Worm (Caenorhabditis elegans) whole organism, L4 larva: ENCODE results near the gene ttll-4.
A peak's percentile ranks its signal among the peaks of the same experiment; 100 is the strongest.

Source experiments
- D1046.2 ChIP-seq: fragments of 200-800 bp; sonication (Bioruptor generic); IDR thresholded peaks from 2 replicates; pipeline ENCODE4 v1.3.6; 2022; ENCODE audit warnings: missing genetic modification characterization, missing compliant biosample characterization
- F10B5.3 ChIP-seq: sonication (generic microtip); optimal IDR thresholded peaks from 2 replicates; lab custom pipeline; 2016; ENCODE audit warnings: mild to moderate bottlenecking, missing genetic modification characterization, missing compliant biosample characterization
- F37D6.2 ChIP-seq: sonication (generic microtip); optimal IDR thresholded peaks from 2 replicates; lab custom pipeline; 2016; ENCODE audit warnings: mild to moderate bottlenecking, missing genetic modification characterization, missing compliant biosample characterization
- F44E2.7 ChIP-seq: fragments of 200-800 bp; sonication (Bioruptor generic); IDR thresholded peaks from 2 replicates; pipeline ENCODE4 v2.1.2; 2022; ENCODE audit warnings: missing genetic modification characterization, missing compliant biosample characterization
- Y105C5A.15 ChIP-seq: fragments of 200-800 bp; sonication (Bioruptor generic); IDR thresholded peaks from 2 replicates; pipeline ENCODE4 v1.3.6; 2022; ENCODE audit warnings: missing genetic modification characterization, missing compliant biosample characterization
- Y75B8A.6 ChIP-seq: fragments of 200-800 bp; sonication (Bioruptor generic); IDR thresholded peaks from 2 replicates; pipeline ENCODE4 v1.3.6; 2022; ENCODE audit warnings: missing genetic modification reagents, missing genetic modification characterization, missing compliant biosample characterization
- aha-1 ChIP-seq: fragments of 150-350 bp; peaks from one replicate; lab custom pipeline; 2014; ENCODE audit warnings: missing biosample characterization, missing genetic modification characterization
- arid-1 ChIP-seq: fragments of 200-800 bp; sonication (Bioruptor generic); conservative IDR thresholded peaks from 2 replicates; pipeline ENCODE4 v1.3.6; 2022; ENCODE audit warnings: missing genetic modification reagents, missing genetic modification characterization, missing compliant biosample characterization
- ceh-28 ChIP-seq: fragments of 150-350 bp; optimal IDR thresholded peaks from 2 replicates; lab custom pipeline; 2014; ENCODE audit warnings: missing biosample characterization, missing genetic modification reagents, missing genetic modification characterization
- ces-1 ChIP-seq: fragments of 150-350 bp; sonication (generic microtip); optimal IDR thresholded peaks from 4 replicates; lab custom pipeline; 2014; ENCODE audit warnings: missing biosample characterization, missing genetic modification reagents, missing genetic modification characterization
- ctbp-1 ChIP-seq: fragments of 200-800 bp; sonication (Bioruptor generic); IDR thresholded peaks from 2 replicates; pipeline ENCODE4 v1.3.6; 2022; ENCODE audit warnings: missing genetic modification reagents, missing genetic modification characterization, missing compliant biosample characterization
- daf-16 ChIP-seq, 3 experiments: sonication (generic microtip); optimal IDR thresholded peaks; 2 replicates each; lab custom pipeline; 2016 to 2017; ENCODE audit warnings: missing genetic modification characterization in 3 of 3, missing genetic modification reagents in 3 of 3, mild to moderate bottlenecking in 2 of 3, missing compliant biosample characterization in 2 of 3, missing biosample characterization in 1 of 3, moderate library complexity in 1 of 3
- daf-19 ChIP-seq: fragments of 200-800 bp; sonication (Bioruptor generic); conservative IDR thresholded peaks from 2 replicates; pipeline ENCODE4 v1.3.6; 2022; ENCODE audit warnings: missing genetic modification characterization, missing compliant biosample characterization
- dmd-6 ChIP-seq: fragments of 200-800 bp; sonication (Bioruptor generic); IDR thresholded peaks from 2 replicates; pipeline ENCODE4 v1.3.6; 2022; ENCODE audit warnings: missing genetic modification reagents, missing genetic modification characterization, missing compliant biosample characterization
- dmd-8 ChIP-seq: fragments of 200-800 bp; sonication (Bioruptor generic); IDR thresholded peaks from 2 replicates; pipeline ENCODE4 v1.3.6; 2022; ENCODE audit warnings: missing genetic modification characterization, missing compliant biosample characterization
- dmd-9 ChIP-seq: fragments of 200-800 bp; sonication (Bioruptor generic); IDR thresholded peaks from 2 replicates; pipeline ENCODE4 v1.3.6; 2022; ENCODE audit warnings: missing genetic modification reagents, missing genetic modification characterization, missing compliant biosample characterization
- duxl-1 ChIP-seq: sonication (generic microtip); optimal IDR thresholded peaks from 2 replicates; lab custom pipeline; 2016; ENCODE audit warnings: mild to moderate bottlenecking, missing genetic modification characterization, moderate library complexity, missing compliant biosample characterization; ENCODE audit not compliant: poor library complexity
- egl-43 ChIP-seq: fragments of 200-800 bp; sonication (Bioruptor generic); IDR thresholded peaks from 2 replicates; pipeline ENCODE4 v1.3.6; 2022; ENCODE audit warnings: missing genetic modification reagents, missing genetic modification characterization, missing compliant biosample characterization
- fkh-10 ChIP-seq: fragments of 150-350 bp; optimal IDR thresholded peaks from 2 replicates; lab custom pipeline; 2014; ENCODE audit warnings: missing biosample characterization, missing genetic modification reagents, missing genetic modification characterization
- hlh-11 ChIP-seq: fragments of 200-800 bp; sonication (Bioruptor generic); optimal IDR thresholded peaks from 2 replicates; lab custom pipeline; 2018; ENCODE audit warnings: mild to moderate bottlenecking, missing genetic modification characterization, missing compliant biosample characterization
- hlh-30 ChIP-seq: sonication (generic microtip); optimal IDR thresholded peaks from 2 replicates; lab custom pipeline; 2017; ENCODE audit warnings: antibody characterized with exemption, mild to moderate bottlenecking, missing genetic modification characterization, missing compliant biosample characterization; ENCODE audit not compliant: insufficient read depth
- hmg-1.1 ChIP-seq: fragments of 200-800 bp; sonication (Bioruptor generic); IDR thresholded peaks from 2 replicates; pipeline ENCODE4 v1.3.6; 2022; ENCODE audit warnings: missing genetic modification reagents, missing genetic modification characterization, missing compliant biosample characterization
- lin-15B ChIP-seq: fragments of 150-350 bp; sonication (generic microtip); optimal IDR thresholded peaks from 3 replicates; lab custom pipeline; 2014; ENCODE audit warnings: missing biosample characterization, missing genetic modification characterization
- lsy-2 ChIP-seq, 2 experiments: fragments of 150-350 bp in 1 of 2; sonication (generic microtip) in 1 of 2; optimal IDR thresholded peaks; 2 replicates each; lab custom pipeline; 2014 to 2017; ENCODE audit warnings: missing biosample characterization in 2 of 2, missing genetic modification characterization in 2 of 2
- mdl-1 ChIP-seq, 2 experiments: fragments of 150-350 bp in 1 of 2; sonication (generic microtip) in 1 of 2; optimal IDR thresholded peaks; 2 replicates each; lab custom pipeline; 2014 to 2017; ENCODE audit warnings: missing biosample characterization in 2 of 2, missing genetic modification characterization in 2 of 2
- mdt-29 ChIP-seq: fragments of 200-800 bp; sonication (Bioruptor generic); IDR thresholded peaks from 2 replicates; pipeline ENCODE4 v1.3.6; 2022; ENCODE audit warnings: missing genetic modification reagents, missing genetic modification characterization, missing compliant biosample characterization
- mep-1 ChIP-seq: fragments of 150-350 bp; sonication (generic microtip); optimal IDR thresholded peaks from 3 replicates; lab custom pipeline; 2014; ENCODE audit warnings: missing biosample characterization, missing genetic modification characterization
- mes-2 ChIP-seq: sonication (generic microtip); optimal IDR thresholded peaks from 2 replicates; lab custom pipeline; 2016; ENCODE audit warnings: missing genotype, mild to moderate bottlenecking, missing genetic modification characterization, missing compliant biosample characterization; ENCODE audit not compliant: poor library complexity, severe bottlenecking
- mxl-3 ChIP-seq: fragments of 200-800 bp; sonication (Bioruptor generic); optimal IDR thresholded peaks from 2 replicates; lab custom pipeline; 2018; ENCODE audit warnings: mild to moderate bottlenecking, missing genetic modification characterization, missing compliant biosample characterization
- nhr-102 ChIP-seq: sonication (generic microtip); optimal IDR thresholded peaks from 2 replicates; lab custom pipeline; 2016; ENCODE audit warnings: mild to moderate bottlenecking, missing genetic modification characterization, moderate library complexity, missing compliant biosample characterization
- nhr-42 ChIP-seq: fragments of 200-800 bp; sonication (Bioruptor generic); IDR thresholded peaks from 2 replicates; pipeline ENCODE4 v1.3.6; 2022; ENCODE audit warnings: missing genetic modification characterization, missing compliant biosample characterization
- nhr-48 ChIP-seq: sonication (generic microtip); optimal IDR thresholded peaks from 2 replicates; lab custom pipeline; 2016; ENCODE audit warnings: mild to moderate bottlenecking, missing genetic modification characterization, missing compliant biosample characterization
- nhr-6 ChIP-seq: fragments of 150-350 bp; optimal IDR thresholded peaks from 2 replicates; lab custom pipeline; 2014; ENCODE audit warnings: missing biosample characterization, missing genetic modification characterization
- pha-4 ChIP-seq, 2 experiments: fragments of 150-350 bp in 1 of 2; fragments of 200-800 bp in 1 of 2; sonication (Bioruptor generic) in 1 of 2; IDR thresholded peaks in 1 of 2; optimal IDR thresholded peaks in 1 of 2; 2 replicates each; pipeline versions ENCODE4 v1.3.6 to Lab custom; 2014 to 2022; ENCODE audit warnings: missing genetic modification characterization in 2 of 2, missing genetic modification reagents in 2 of 2, missing biosample characterization in 1 of 2, missing compliant biosample characterization in 1 of 2
- php-3 ChIP-seq: fragments of 200-800 bp; sonication (Bioruptor generic); IDR thresholded peaks from 2 replicates; pipeline ENCODE4 v1.3.6; 2022; ENCODE audit warnings: missing genetic modification reagents, missing genetic modification characterization, missing compliant biosample characterization
- pqm-1 ChIP-seq: sonication (generic microtip); optimal IDR thresholded peaks from 2 replicates; lab custom pipeline; 2017; ENCODE audit warnings: missing biosample characterization, missing genetic modification characterization
- rbr-2 ChIP-seq: sonication (generic microtip); optimal IDR thresholded peaks from 2 replicates; lab custom pipeline; 2016; ENCODE audit warnings: missing genotype, missing genetic modification characterization, missing compliant biosample characterization
- set-16 ChIP-seq: fragments of 200-800 bp; sonication (Bioruptor generic); IDR thresholded peaks from 2 replicates; pipeline ENCODE4 v1.3.6; 2022; ENCODE audit warnings: missing genetic modification reagents, missing genetic modification characterization, missing compliant biosample characterization
- skn-1 ChIP-seq: fragments of 150-350 bp; optimal IDR thresholded peaks from 2 replicates; lab custom pipeline; 2014; ENCODE audit warnings: missing biosample characterization, missing genetic modification characterization
- tag-97 ChIP-seq: fragments of 200-800 bp; sonication (Bioruptor generic); IDR thresholded peaks from 2 replicates; pipeline ENCODE4 v1.3.6; 2022; ENCODE audit warnings: missing genetic modification characterization, missing compliant biosample characterization
- tra-1 ChIP-seq: fragments of 200-800 bp; sonication (Bioruptor generic); IDR thresholded peaks from 2 replicates; pipeline ENCODE4 v1.3.6; 2022; ENCODE audit warnings: missing genetic modification reagents, missing genetic modification characterization, missing compliant biosample characterization
- unc-130 ChIP-seq: sonication (generic microtip); optimal IDR thresholded peaks from 2 replicates; lab custom pipeline; 2016; ENCODE audit warnings: missing genetic modification reagents, missing genetic modification characterization, missing compliant biosample characterization
- unc-62 ChIP-seq, 3 experiments: fragments of 150-350 bp in 1 of 3; sonication (generic microtip); optimal IDR thresholded peaks in 2 of 3; peaks in 1 of 3; 1 replicate in 1 of 3; 2 replicates in 2 of 3; lab custom pipeline; 2014 to 2017; ENCODE audit warnings: missing biosample characterization in 3 of 3, missing genetic modification characterization in 3 of 3, missing genetic modification reagents in 3 of 3, missing genotype in 1 of 3
- zag-1 ChIP-seq: fragments of 150-350 bp; optimal IDR thresholded peaks from 2 replicates; lab custom pipeline; 2014; ENCODE audit warnings: missing biosample characterization, missing genetic modification characterization
- zfp-3 ChIP-seq: fragments of 200-800 bp; sonication (Bioruptor generic); conservative IDR thresholded peaks from 2 replicates; pipeline ENCODE4 v1.3.6; 2022; ENCODE audit warnings: missing genetic modification reagents, missing genetic modification characterization, missing compliant biosample characterization
- ztf-11 ChIP-seq: fragments of 150-350 bp; optimal IDR thresholded peaks from 2 replicates; lab custom pipeline; 2014; ENCODE audit warnings: missing biosample characterization, missing genetic modification characterization

ttll-4 gene

DNA sequence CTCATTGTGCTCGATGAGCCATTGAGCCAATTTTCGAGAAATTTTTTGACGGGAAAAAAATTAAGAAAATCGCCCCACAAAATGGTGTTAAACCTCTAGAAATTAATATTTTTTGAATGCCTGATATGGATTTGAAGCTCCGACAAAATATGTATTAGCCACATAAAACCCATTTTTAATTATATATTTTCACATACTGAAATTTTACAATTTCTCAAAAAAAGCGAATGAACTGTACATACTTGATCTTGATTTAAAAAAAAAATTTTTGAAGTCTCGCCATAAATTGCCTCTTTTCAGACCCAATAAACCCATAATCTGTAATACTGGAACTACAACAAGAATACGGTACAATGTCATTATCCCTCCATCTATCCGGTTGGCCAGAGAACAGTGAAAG is 28.5 kb downstream of the ttll-4 start, which contains the start of gene nac-3:
Gene nac-3 (plus strand): TSS at position 301 of the 400 bp plus-strand sequence.
- TF ChIP-seq set-16 (GFP tag; lab: Robert Waterston, UW) (no peak), zfp-3 (GFP tag; lab: Robert Waterston, UW) (0 out of 2 replicates have a peak, but pooled peaks have one; percentile 20)
- TF ChIP-seq, all 104 proteins: peak for 1

DNA sequence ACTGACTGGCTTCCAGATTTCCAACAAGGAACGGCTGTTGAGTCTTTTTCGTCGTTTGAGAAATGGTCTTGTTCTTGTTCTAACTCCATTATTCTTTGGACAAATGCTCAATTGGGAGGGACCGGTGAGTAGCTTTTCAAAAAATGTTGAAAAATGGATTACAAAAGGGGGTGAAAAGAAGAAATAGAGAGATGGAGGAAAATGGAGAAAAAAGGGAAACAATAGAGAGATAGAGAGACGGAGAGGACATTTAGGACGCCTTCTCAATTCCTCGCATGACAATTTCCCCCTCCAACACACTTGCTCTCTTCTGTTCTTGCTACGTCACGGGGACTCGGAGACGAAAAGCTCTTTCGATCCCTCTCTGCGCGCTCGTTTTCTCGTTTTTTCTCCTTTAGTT is 29.0 kb downstream of the ttll-4 start:
- TF ChIP-seq tag-97 (GFP tag; lab: Robert Waterston, UW) (no peak), mdl-1 (tag; optimal IDR thresholded peaks at IDR 0.05; lab: Kevin White, UChicago) (peak in 1 of 2 experiments; percentile 46), skn-1 (no peak), F10B5.3 (tag; lab: Kevin White, UChicago) (no peak), lin-15B (tag; lab: Kevin White, UChicago) (no peak), mxl-3 (GFP tag; lab: Kevin White, UChicago) (no peak), nhr-6 (tag; lab: Kevin White, UChicago) (no peak), D1046.2 (no peak), pha-4 (GFP tag; IDR thresholded peaks at IDR 0.05; lab: Robert Waterston, UW) (0 out of 2 replicates have a peak, but pooled peaks have one; percentile 26), pha-4 (tag; optimal IDR thresholded peaks at IDR 0.05; lab: Kevin White, UChicago) (no peak), Y105C5A.15 (GFP tag; lab: Robert Waterston, UW) (no peak), dmd-6 (GFP tag; lab: Robert Waterston, UW) (no peak), Y75B8A.6 (GFP tag; lab: Robert Waterston, UW) (no peak), F44E2.7 (GFP tag; lab: Robert Waterston, UW) (no peak), duxl-1 (no peak), nhr-42 (no peak), F37D6.2 (tag; lab: Kevin White, UChicago) (peak; percentile 22), hmg-1.1 (GFP tag; lab: Robert Waterston, UW) (peak; percentile 38; the same call in 1 of the 2 replicates), hlh-30 (tag; lab: Kevin White, UChicago) (peak; percentile 83), nhr-102 (tag; lab: Kevin White, UChicago) (no peak), mep-1 (peak; percentile 54), ceh-28 (tag; lab: Kevin White, UChicago) (no peak), dmd-8 (GFP tag; lab: Robert Waterston, UW) (no peak), pqm-1 (tag; lab: Kevin White, UChicago) (no peak), unc-62 (GFP tag; optimal IDR thresholded peaks at IDR 0.05 in 1 of 2; lab: Kevin White, UChicago) (peak in 1 of 2 experiments; percentile 96), unc-62 (tag; optimal IDR thresholded peaks at IDR 0.05; lab: Kevin White, UChicago) (no peak), set-16 (GFP tag; lab: Robert Waterston, UW) (0 out of 2 replicates have a peak, but pooled peaks have one; percentile 4), ctbp-1 (GFP tag; lab: Robert Waterston, UW) (peak; percentile 74), mes-2 (tag; lab: Kevin White, UChicago) (no peak), rbr-2 (tag; lab: Kevin White, UChicago) (peak; percentile 64), ces-1 (GFP tag; lab: Kevin White, UChicago) (peak; percentile 24), aha-1 (tag; lab: Kevin White, UChicago) (peak; percentile 61), zag-1 (tag; lab: Kevin White, UChicago) (no peak), nhr-48 (tag; lab: Kevin White, UChicago) (peak; percentile 8), unc-130 (GFP tag; lab: Kevin White, UChicago) (no peak), fkh-10 (GFP tag; lab: Kevin White, UChicago) (peak; percentile 56), lsy-2 (tag; optimal IDR thresholded peaks at IDR 0.05; lab: Kevin White, UChicago) (peak; percentile 24 to 73), mdt-29 (GFP tag; lab: Robert Waterston, UW) (0 out of 2 replicates have a peak, but pooled peaks have one; percentile 46), dmd-9 (GFP tag; lab: Robert Waterston, UW) (no peak), tra-1 (GFP tag; lab: Robert Waterston, UW) (0 out of 2 replicates have a peak, but pooled peaks have one; percentile 28), egl-43 (GFP tag; lab: Robert Waterston, UW) (no peak), arid-1 (no peak), zfp-3 (GFP tag; lab: Robert Waterston, UW) (no peak), php-3 (GFP tag; lab: Robert Waterston, UW) (no peak), daf-16 (GFP tag; optimal IDR thresholded peaks at IDR 0.05; lab: Kevin White, UChicago) (no peak), daf-16 (tag; optimal IDR thresholded peaks at IDR 0.05; lab: Kevin White, UChicago) (no peak), ztf-11 (no peak), hlh-11 (peak; percentile 15), daf-19 (no peak)
